Fruit fly (Drosophila melanogaster): ENCODE data around the gene bru2.

The bru2 gene

dm6 chr2L:12341705-12342104 lies 2.3 kb upstream of the bru2 start (continued):
- TF ChIP-seq CTCF (GFP tag; optimal IDR thresholded peaks at IDR 0.05) (peak; percentile 10), hth (optimal IDR thresholded peaks at IDR 0.05) (no peak), pita (GFP tag; optimal IDR thresholded peaks at IDR 0.05) (no peak), CG8388 (GFP tag; optimal IDR thresholded peaks at IDR 0.05) (peak; percentile 85), bcd (GFP tag; optimal IDR thresholded peaks at IDR 0.05) (no peak), Dp (GFP tag; optimal IDR thresholded peaks at IDR 0.05) (no peak)

- TF ChIP-seq dysf (GFP tag; IDR thresholded peaks at IDR 0.05): no peak
- TF ChIP-seq luna (GFP tag; optimal IDR thresholded peaks at IDR 0.05): no peak
- TF ChIP-seq Rx (GFP tag; IDR thresholded peaks at IDR 0.05): no peak
- no peak for TF ChIP-seq repo (GFP tag; optimal IDR thresholded peaks at IDR 0.05)
- TF ChIP-seq CG13775 (GFP tag; optimal IDR thresholded peaks at IDR 0.05): no peak
- TF ChIP-seq Ptx1 (GFP tag; IDR thresholded peaks at IDR 0.05): peak; percentile 37; the same call in 1 of the 2 replicates
- TF ChIP-seq Hr51 (GFP tag; optimal IDR thresholded peaks at IDR 0.05): peak in 1 of 2 experiments; percentile 26
- TF ChIP-seq dimm (GFP tag; IDR thresholded peaks at IDR 0.05): no peak
- TF ChIP-seq grn (GFP tag; optimal IDR thresholded peaks at IDR 0.05): peak; percentile 96
- TF ChIP-seq da (GFP tag; optimal IDR thresholded peaks at IDR 0.05): no peak
- TF ChIP-seq Kr (GFP tag; optimal IDR thresholded peaks at IDR 0.05): no peak
- no peak for TF ChIP-seq lilli (GFP tag; optimal IDR thresholded peaks at IDR 0.05)
- peak; percentile 48; the same call in 1 of the 2 replicates for TF ChIP-seq Rfx (GFP tag; IDR thresholded peaks at IDR 0.05)
- TF ChIP-seq Bgb (GFP tag; IDR thresholded peaks at IDR 0.05; ENCODE audit: partially characterized antibody): no peak
- no peak for TF ChIP-seq fd64A (GFP tag; optimal IDR thresholded peaks at IDR 0.05)
- no peak for TF ChIP-seq so (GFP tag; IDR thresholded peaks at IDR 0.05)
- TF ChIP-seq vfl (GFP tag; optimal IDR thresholded peaks at IDR 0.05): no peak
- TF ChIP-seq CG2120 (GFP tag; optimal IDR thresholded peaks at IDR 0.05): peak; percentile 3
- no peak for TF ChIP-seq CG18476 (GFP tag; optimal IDR thresholded peaks at IDR 0.05)
- no peak for TF ChIP-seq Tbp (GFP tag; optimal IDR thresholded peaks at IDR 0.05)
- no peak for TF ChIP-seq Ravus (GFP tag; IDR thresholded peaks at IDR 0.05)
- TF ChIP-seq Lhr (GFP tag; optimal IDR thresholded peaks at IDR 0.05): no peak
- TF ChIP-seq tna (GFP tag; IDR thresholded peaks at IDR 0.05; ENCODE audit: partially characterized antibody): no peak
- no peak for TF ChIP-seq CG10366 (GFP tag; IDR thresholded peaks at IDR 0.05)
- no peak for TF ChIP-seq CG14667 (GFP tag; IDR thresholded peaks at IDR 0.05)
- no peak for TF ChIP-seq prd (optimal IDR thresholded peaks at IDR 0.05)
- TF ChIP-seq prd (GFP tag; IDR thresholded peaks at IDR 0.05): no peak
- TF ChIP-seq run (tag; optimal IDR thresholded peaks at IDR 0.05): peak; percentile 2
- TF ChIP-seq Atf6 (GFP tag; IDR thresholded peaks at IDR 0.05): no peak
- TF ChIP-seq D19A (tag; optimal IDR thresholded peaks at IDR 0.05): no peak
- no peak for TF ChIP-seq stc (GFP tag; IDR thresholded peaks at IDR 0.05)
- TF ChIP-seq gcm2 (GFP tag; optimal IDR thresholded peaks at IDR 0.05): no peak
- no peak for TF ChIP-seq CG8281 (tag; optimal IDR thresholded peaks at IDR 0.05)
- no peak for TF ChIP-seq fru (optimal IDR thresholded peaks at IDR 0.05)
- TF ChIP-seq trem (tag; optimal IDR thresholded peaks at IDR 0.05): no peak
- no peak for TF ChIP-seq BtbVII (GFP tag; optimal IDR thresholded peaks at IDR 0.05)
- no peak for TF ChIP-seq CG2202 (tag; optimal IDR thresholded peaks at IDR 0.05)
- no peak for TF ChIP-seq CG10565 (GFP tag; optimal IDR thresholded peaks at IDR 0.05)
- TF ChIP-seq CG1233 (GFP tag; optimal IDR thresholded peaks at IDR 0.05): no peak
- no peak for TF ChIP-seq CG13287 (GFP tag; IDR thresholded peaks at IDR 0.05; ENCODE audit: partially characterized antibody)
- no peak for TF ChIP-seq ems (GFP tag; optimal IDR thresholded peaks at IDR 0.05)
- no peak for TF ChIP-seq chn (GFP tag; optimal IDR thresholded peaks at IDR 0.05)
- TF ChIP-seq peb (GFP tag; IDR thresholded peaks at IDR 0.05): no peak
- TF ChIP-seq HLHmδ (GFP tag; optimal IDR thresholded peaks at IDR 0.05): no peak
- TF ChIP-seq D19B (GFP tag; optimal IDR thresholded peaks at IDR 0.05): no peak
Measured at dm6 chr2L:12346163-12346892, 2.3 kb downstream of the bru2 start.

Data from whole organism, embryonic.